Fruit fly (Drosophila melanogaster): ENCODE data around the gene CG8202.
A peak's percentile ranks its signal among the peaks of the same experiment; 100 is the strongest.

The CG8202 gene

DNA sequence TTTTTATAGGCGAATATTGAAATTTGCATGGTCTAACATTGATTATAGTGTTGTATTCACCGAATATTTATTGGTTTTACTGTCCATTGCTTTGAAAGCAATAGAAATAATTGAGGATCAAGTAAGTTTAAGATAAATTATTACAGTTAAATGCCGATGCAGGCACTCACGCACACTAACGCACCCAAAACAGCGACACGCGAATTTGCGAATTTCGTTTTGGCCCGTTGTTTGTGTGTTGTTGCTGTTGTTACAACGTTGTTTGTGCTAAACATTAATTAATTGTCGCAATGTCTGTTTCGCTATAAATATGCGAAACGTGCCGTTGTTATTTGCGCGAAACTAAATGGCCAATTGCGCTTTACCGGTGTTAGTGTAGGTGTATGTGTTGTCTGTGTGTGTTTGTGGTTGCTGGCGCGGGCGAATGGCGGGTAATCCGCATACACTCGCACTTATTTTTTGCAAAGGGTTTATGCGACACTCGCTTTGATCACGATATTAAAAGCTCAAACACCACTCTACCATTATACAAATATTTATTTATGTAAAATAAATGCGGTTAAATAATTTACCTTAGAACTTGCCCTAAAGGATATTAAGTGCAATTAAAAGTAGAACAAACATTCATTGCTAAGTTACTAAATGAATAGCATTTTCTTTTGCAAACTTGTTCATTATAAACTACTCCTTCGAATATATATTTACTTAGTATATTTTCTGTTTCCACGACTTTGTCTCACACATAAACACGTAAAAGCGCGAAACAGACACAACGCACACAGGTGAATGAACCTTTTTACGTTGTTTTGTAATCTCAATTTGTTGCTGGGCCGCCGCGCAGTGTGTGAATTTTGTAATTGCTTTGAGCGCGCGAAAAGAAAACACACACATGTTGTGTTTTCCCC lies 16.2 kb downstream of the CG8202 start (continued):
- TF ChIP-seq CG14014 (GFP tag; IDR thresholded peaks at IDR 0.05) (0 out of 2 replicates have a peak, but pooled peaks have one; percentile 10), wek (GFP tag; optimal IDR thresholded peaks at IDR 0.05) (no peak), fd96Cb (tag; optimal IDR thresholded peaks at IDR 0.05) (no peak), CG17385 (GFP tag; optimal IDR thresholded peaks at IDR 0.05) (no peak), CG34376 (GFP tag; optimal IDR thresholded peaks at IDR 0.05) (no peak), Chrac-16 (GFP tag; optimal IDR thresholded peaks at IDR 0.05) (no peak), CG2120 (GFP tag; optimal IDR thresholded peaks at IDR 0.05) (peak; percentile 3), unc-4 (GFP tag; IDR thresholded peaks at IDR 0.05; ENCODE audit: partially characterized antibody) (no peak), trh (GFP tag; optimal IDR thresholded peaks at IDR 0.05) (no peak), CG6765 (GFP tag; optimal IDR thresholded peaks at IDR 0.05) (peak; percentile 16), CG30403 (GFP tag; optimal IDR thresholded peaks at IDR 0.05) (no peak), CG18599 (GFP tag; optimal IDR thresholded peaks at IDR 0.05) (peak; percentile 53), Dad (GFP tag; optimal IDR thresholded peaks at IDR 0.05) (no peak), HHEX (GFP tag; optimal IDR thresholded peaks at IDR 0.05) (peak; percentile 1), HLHmδ (GFP tag; optimal IDR thresholded peaks at IDR 0.05) (no peak), ac (GFP tag; optimal IDR thresholded peaks at IDR 0.05) (no peak), CG4424 (GFP tag; optimal IDR thresholded peaks at IDR 0.05) (no peak), CG12071 (GFP tag; optimal IDR thresholded peaks at IDR 0.05) (no peak), nom (GFP tag; optimal IDR thresholded peaks at IDR 0.05) (no peak), CG4617 (GFP tag; optimal IDR thresholded peaks at IDR 0.05; ENCODE audit: borderline replicate concordance) (no peak), E2f2 (GFP tag; IDR thresholded peaks at IDR 0.05) (no peak; the same call in 1 of the 2 replicates), Bteb2 (GFP tag; optimal IDR thresholded peaks at IDR 0.05) (no peak), Rfx (GFP tag; IDR thresholded peaks at IDR 0.05) (0 out of 2 replicates have a peak, but pooled peaks have one; percentile 6), ci (GFP tag; IDR thresholded peaks at IDR 0.05) (no peak), Hmx (GFP tag; optimal IDR thresholded peaks at IDR 0.05) (no peak), CG9437 (GFP tag; optimal IDR thresholded peaks at IDR 0.05) (peak; percentile 92), Optix (GFP tag; IDR thresholded peaks at IDR 0.05) (no peak), Dp (GFP tag; optimal IDR thresholded peaks at IDR 0.05) (no peak), Stat92E (GFP tag; optimal IDR thresholded peaks at IDR 0.05) (no peak), dmrt99B (tag; optimal IDR thresholded peaks at IDR 0.05) (no peak), Poxn (GFP tag; IDR thresholded peaks at IDR 0.05) (no peak), CG34422 (GFP tag; IDR thresholded peaks at IDR 0.05) (no peak), pfk (GFP tag; optimal IDR thresholded peaks at IDR 0.05) (no peak), tio (GFP tag; optimal IDR thresholded peaks at IDR 0.05) (no peak), CG13123 (GFP tag; optimal IDR thresholded peaks at IDR 0.05) (no peak), Meics (GFP tag; optimal IDR thresholded peaks at IDR 0.05) (no peak), CG14965 (GFP tag; optimal IDR thresholded peaks at IDR 0.05; ENCODE audit: borderline replicate concordance) (no peak), Xrp1 (GFP tag; IDR thresholded peaks at IDR 0.05) (no peak), Mad (GFP tag; optimal IDR thresholded peaks at IDR 0.05) (no peak), trem (tag; optimal IDR thresholded peaks at IDR 0.05) (no peak), jing (GFP tag; optimal IDR thresholded peaks at IDR 0.05) (no peak), Ptx1 (GFP tag; IDR thresholded peaks at IDR 0.05) (no peak), sima (GFP tag; optimal IDR thresholded peaks at IDR 0.05) (no peak), Med (GFP tag) (peak; percentile 64), slp2 (GFP tag; optimal IDR thresholded peaks at IDR 0.05) (no peak), Spps (tag; optimal IDR thresholded peaks at IDR 0.05) (no peak), CG17912 (GFP tag; optimal IDR thresholded peaks at IDR 0.05) (no peak), CG6791 (GFP tag; IDR thresholded peaks at IDR 0.05; ENCODE audit: partially characterized antibody) (no peak; the same call in 2 of the 3 replicates)

Measured in whole organism, embryonic.